Worm (Caenorhabditis elegans) whole organism, early embryonic: ENCODE measurements around the gene srj-32.

Experiments used
- ama-1 ChIP-seq: fragments of 150-350 bp; optimal IDR thresholded peaks from 2 replicates; lab custom pipeline; 2014
- ceh-13 ChIP-seq: fragments of 200-800 bp; sonication (Bioruptor generic); optimal IDR thresholded peaks from 2 replicates; lab custom pipeline; 2018; ENCODE audit warnings: mild to moderate bottlenecking, missing genetic modification characterization, missing compliant biosample characterization
- hmbx-1 ChIP-seq: sonication (generic microtip); optimal IDR thresholded peaks from 2 replicates; lab custom pipeline; 2016; ENCODE audit warnings: mild to moderate bottlenecking, missing genetic modification characterization, missing compliant biosample characterization
- hmg-4 ChIP-seq: fragments of 200-800 bp; sonication (Bioruptor generic); optimal IDR thresholded peaks from 2 replicates; lab custom pipeline; 2018; ENCODE audit warnings: mild to moderate bottlenecking, missing genetic modification characterization, missing compliant biosample characterization
- hnd-1 ChIP-seq: sonication (generic microtip); optimal IDR thresholded peaks from 2 replicates; lab custom pipeline; 2016; ENCODE audit warnings: missing genetic modification characterization, missing compliant biosample characterization
- pes-1 ChIP-seq: fragments of 200-800 bp; sonication (Bioruptor generic); IDR thresholded peaks from 2 replicates; pipeline ENCODE4 v1.3.6; 2022; ENCODE audit warnings: missing genetic modification reagents, missing genetic modification characterization, missing compliant biosample characterization
- scrt-1 ChIP-seq: fragments of 200-800 bp; sonication (Bioruptor generic); IDR thresholded peaks from 2 replicates; pipeline ENCODE4 v1.3.6; 2022; ENCODE audit warnings: missing genetic modification characterization, missing compliant biosample characterization
- tbx-11 ChIP-seq: fragments of 200-800 bp; sonication (Bioruptor generic); IDR thresholded peaks from 2 replicates; pipeline ENCODE4 v1.3.6; 2022; ENCODE audit warnings: missing genetic modification characterization, missing compliant biosample characterization
- tbx-37 ChIP-seq: fragments of 200-800 bp; sonication (Bioruptor generic); conservative IDR thresholded peaks from 2 replicates; pipeline ENCODE4 v1.3.6; 2022; ENCODE audit warnings: missing genetic modification reagents, missing genetic modification characterization, missing compliant biosample characterization
- tra-4 ChIP-seq: sonication (generic microtip); optimal IDR thresholded peaks from 2 replicates; lab custom pipeline; 2017; ENCODE audit warnings: missing genetic modification characterization, missing compliant biosample characterization

ce11 chrV:7295270-7295669 lies 1.9 kb downstream of the srj-32 start, which contains the start of gene F07G11.4:
- TF ChIP-seq scrt-1 (GFP tag; lab: Robert Waterston, UW): no peak
- no peak for TF ChIP-seq ama-1 (lab: Kevin White, UChicago)
- TF ChIP-seq hmg-4 (GFP tag; lab: Kevin White, UChicago): no peak
- no peak for TF ChIP-seq ceh-13 (GFP tag; lab: Kevin White, UChicago)
- no peak for TF ChIP-seq hnd-1 (tag; lab: Kevin White, UChicago)
- no peak for TF ChIP-seq pes-1 (GFP tag; lab: Robert Waterston, UW)
- TF ChIP-seq tbx-11: no peak
- no peak for TF ChIP-seq tra-4 (tag; lab: Kevin White, UChicago)
- no peak for TF ChIP-seq tbx-37
- no peak for TF ChIP-seq hmbx-1
